Fruit fly (Drosophila melanogaster) S2 (cell line): ENCODE measurements around the gene caup.

ENCODE experiments used
- CG8478 ChIP-seq: fragments of >200 bp; optimal IDR thresholded peaks from 2 replicates; lab custom pipeline; 2018
- CTCF ChIP-seq, 2 experiments: fragments of >200 bp; optimal IDR thresholded peaks; 2 replicates each; lab custom pipeline; 2018

DNA sequence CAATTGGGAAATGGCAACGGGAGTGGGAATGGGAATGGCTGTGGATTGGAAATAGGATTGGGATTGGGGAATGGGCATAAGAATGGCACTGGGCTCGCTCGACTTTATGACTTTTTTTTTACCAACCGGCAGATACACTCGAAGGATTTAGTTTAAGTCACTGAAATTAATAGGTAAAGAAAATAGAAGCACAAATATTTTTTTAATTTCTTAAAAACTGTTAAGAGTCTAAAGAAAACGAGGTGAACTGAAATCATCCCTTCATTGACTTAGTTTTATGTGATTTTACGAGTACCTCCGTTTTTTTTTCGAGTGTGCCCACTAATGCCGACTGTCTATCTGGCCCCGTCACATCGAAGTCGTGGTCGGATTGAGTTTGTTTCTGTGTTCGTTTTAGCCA, 34.6 kb upstream of the caup start:
- TF ChIP-seq CTCF (optimal IDR thresholded peaks at IDR 0.05; lab: Kevin White, UChicago) (no peak), CG8478 (lab: Kevin White, UChicago) (no peak)
